Worm (Caenorhabditis elegans) whole organism, L4 larva: ENCODE data around the gene Y82E9BR.22.

Experiments
- F10B5.3 ChIP-seq: sonication (generic microtip); optimal IDR thresholded peaks from 2 replicates; lab custom pipeline; 2016; ENCODE audit warnings: mild to moderate bottlenecking, missing genetic modification characterization, missing compliant biosample characterization
- F26F4.8 ChIP-seq: fragments of 200-800 bp; sonication (Bioruptor generic); conservative IDR thresholded peaks from 2 replicates; pipeline ENCODE4 v1.3.6; 2022; ENCODE audit warnings: missing genetic modification characterization, missing compliant biosample characterization
- F37D6.2 ChIP-seq: sonication (generic microtip); optimal IDR thresholded peaks from 2 replicates; lab custom pipeline; 2016; ENCODE audit warnings: mild to moderate bottlenecking, missing genetic modification characterization, missing compliant biosample characterization
- T26A8.4 ChIP-seq: fragments of 200-800 bp; sonication (Bioruptor generic); IDR thresholded peaks from 2 replicates; pipeline ENCODE4 v1.3.6; 2022; ENCODE audit warnings: missing genetic modification characterization, missing compliant biosample characterization
- Y48G9A.11 ChIP-seq: fragments of 200-800 bp; sonication (Bioruptor generic); IDR thresholded peaks from 2 replicates; pipeline ENCODE4 v1.3.6; 2022; ENCODE audit warnings: missing genetic modification reagents, missing genetic modification characterization, missing compliant biosample characterization
- ZK546.5 ChIP-seq, 2 experiments: sonication (generic microtip); optimal IDR thresholded peaks; 2 replicates each; lab custom pipeline; 2017; ENCODE audit warnings: missing biosample characterization in 2 of 2, missing genetic modification characterization in 2 of 2
- aha-1 ChIP-seq: fragments of 150-350 bp; peaks from one replicate; lab custom pipeline; 2014; ENCODE audit warnings: missing biosample characterization, missing genetic modification characterization
- ama-1 ChIP-seq: fragments of 150-350 bp; optimal IDR thresholded peaks from 2 replicates; lab custom pipeline; 2014; ENCODE audit warnings: inconsistent platforms, mixed read lengths
- ceh-20 ChIP-seq: fragments of 200-800 bp; sonication (Bioruptor generic); IDR thresholded peaks from 2 replicates; pipeline ENCODE4 v1.3.6; 2022; ENCODE audit warnings: missing genetic modification reagents, missing genetic modification characterization, missing compliant biosample characterization
- ceh-28 ChIP-seq: fragments of 150-350 bp; optimal IDR thresholded peaks from 2 replicates; lab custom pipeline; 2014; ENCODE audit warnings: missing biosample characterization, missing genetic modification reagents, missing genetic modification characterization
- ceh-32 ChIP-seq: sonication (generic microtip); optimal IDR thresholded peaks from 2 replicates; lab custom pipeline; 2016; ENCODE audit warnings: mild to moderate bottlenecking, missing genetic modification characterization, missing compliant biosample characterization; ENCODE audit not compliant: poor library complexity
- ces-1 ChIP-seq: fragments of 150-350 bp; sonication (generic microtip); optimal IDR thresholded peaks from 4 replicates; lab custom pipeline; 2014; ENCODE audit warnings: missing biosample characterization, missing genetic modification reagents, missing genetic modification characterization
- cey-2 ChIP-seq: sonication (generic microtip); optimal IDR thresholded peaks from 3 replicates; lab custom pipeline; 2017; ENCODE audit warnings: missing genetic modification characterization, mild to moderate bottlenecking, missing compliant biosample characterization, antibody characterized with exemption, borderline replicate concordance; ENCODE audit not compliant: insufficient read depth
- daf-12 ChIP-seq: fragments of 150-350 bp; optimal IDR thresholded peaks from 2 replicates; lab custom pipeline; 2014; ENCODE audit warnings: missing biosample characterization, missing genetic modification reagents, missing genetic modification characterization
- dmd-6 ChIP-seq: fragments of 200-800 bp; sonication (Bioruptor generic); IDR thresholded peaks from 2 replicates; pipeline ENCODE4 v1.3.6; 2022; ENCODE audit warnings: missing genetic modification reagents, missing genetic modification characterization, missing compliant biosample characterization
- dmd-9 ChIP-seq: fragments of 200-800 bp; sonication (Bioruptor generic); IDR thresholded peaks from 2 replicates; pipeline ENCODE4 v1.3.6; 2022; ENCODE audit warnings: missing genetic modification reagents, missing genetic modification characterization, missing compliant biosample characterization
- dpl-1 ChIP-seq: fragments of 150-350 bp; optimal IDR thresholded peaks from 2 replicates; lab custom pipeline; 2014; ENCODE audit warnings: missing biosample characterization, missing genetic modification reagents, missing genetic modification characterization
- fkh-10 ChIP-seq: fragments of 150-350 bp; optimal IDR thresholded peaks from 2 replicates; lab custom pipeline; 2014; ENCODE audit warnings: missing biosample characterization, missing genetic modification reagents, missing genetic modification characterization
- lim-7 ChIP-seq: fragments of 200-800 bp; sonication (Bioruptor generic); IDR thresholded peaks from 2 replicates; pipeline ENCODE4 v1.3.6; 2022; ENCODE audit warnings: missing genetic modification characterization, missing compliant biosample characterization
- lin-1 ChIP-seq: fragments of 200-800 bp; sonication (Bioruptor generic); IDR thresholded peaks from 2 replicates; pipeline ENCODE4 v1.3.6; 2022; ENCODE audit warnings: missing genetic modification reagents, missing genetic modification characterization, missing compliant biosample characterization
- lin-29 ChIP-seq: fragments of 200-800 bp; sonication (Bioruptor generic); IDR thresholded peaks from 2 replicates; pipeline ENCODE4 v1.3.6; 2022; ENCODE audit warnings: missing genetic modification reagents, missing genetic modification characterization, missing compliant biosample characterization
- madf-5 ChIP-seq, 2 experiments: fragments of 200-800 bp; sonication (Bioruptor generic); IDR thresholded peaks; 2 replicates each; pipeline ENCODE4 v1.3.6; 2022; ENCODE audit warnings: missing compliant biosample characterization in 2 of 2, missing genetic modification characterization in 2 of 2
- madf-9 ChIP-seq: fragments of 200-800 bp; sonication (Bioruptor generic); conservative IDR thresholded peaks from 2 replicates; pipeline ENCODE4 v1.3.6; 2022; ENCODE audit warnings: missing genetic modification reagents, missing genetic modification characterization, missing compliant biosample characterization
- mxl-2 ChIP-seq: fragments of 200-800 bp; sonication (Bioruptor generic); conservative IDR thresholded peaks from 2 replicates; pipeline ENCODE4 v1.3.6; 2022; ENCODE audit warnings: missing genetic modification reagents, missing genetic modification characterization, missing compliant biosample characterization
- nhr-102 ChIP-seq: sonication (generic microtip); optimal IDR thresholded peaks from 2 replicates; lab custom pipeline; 2016; ENCODE audit warnings: mild to moderate bottlenecking, missing genetic modification characterization, moderate library complexity, missing compliant biosample characterization
- nhr-76 ChIP-seq: fragments of 150-350 bp; optimal IDR thresholded peaks from 2 replicates; lab custom pipeline; 2014; ENCODE audit warnings: missing biosample characterization, missing genetic modification characterization
- pha-4 ChIP-seq, 2 experiments: fragments of 150-350 bp in 1 of 2; fragments of 200-800 bp in 1 of 2; sonication (Bioruptor generic) in 1 of 2; IDR thresholded peaks in 1 of 2; optimal IDR thresholded peaks in 1 of 2; 2 replicates each; pipeline versions ENCODE4 v1.3.6 to Lab custom; 2014 to 2022; ENCODE audit warnings: missing genetic modification characterization in 2 of 2, missing genetic modification reagents in 2 of 2, missing biosample characterization in 1 of 2, missing compliant biosample characterization in 1 of 2
- php-3 ChIP-seq: fragments of 200-800 bp; sonication (Bioruptor generic); IDR thresholded peaks from 2 replicates; pipeline ENCODE4 v1.3.6; 2022; ENCODE audit warnings: missing genetic modification reagents, missing genetic modification characterization, missing compliant biosample characterization
- saeg-2 ChIP-seq: fragments of 200-800 bp; sonication (Bioruptor generic); IDR thresholded peaks from 2 replicates; pipeline ENCODE4 v1.3.6; 2022; ENCODE audit warnings: missing genetic modification reagents, missing genetic modification characterization, missing compliant biosample characterization
- set-16 ChIP-seq: fragments of 200-800 bp; sonication (Bioruptor generic); IDR thresholded peaks from 2 replicates; pipeline ENCODE4 v1.3.6; 2022; ENCODE audit warnings: missing genetic modification reagents, missing genetic modification characterization, missing compliant biosample characterization
- skn-1 ChIP-seq: fragments of 150-350 bp; optimal IDR thresholded peaks from 2 replicates; lab custom pipeline; 2014; ENCODE audit warnings: missing biosample characterization, missing genetic modification characterization
- snpc-4 ChIP-seq: fragments of 150-350 bp; optimal IDR thresholded peaks from 2 replicates; lab custom pipeline; 2014; ENCODE audit warnings: missing biosample characterization, missing genetic modification characterization
- tag-97 ChIP-seq: fragments of 200-800 bp; sonication (Bioruptor generic); IDR thresholded peaks from 2 replicates; pipeline ENCODE4 v1.3.6; 2022; ENCODE audit warnings: missing genetic modification characterization, missing compliant biosample characterization
- tra-1 ChIP-seq: fragments of 200-800 bp; sonication (Bioruptor generic); IDR thresholded peaks from 2 replicates; pipeline ENCODE4 v1.3.6; 2022; ENCODE audit warnings: missing genetic modification reagents, missing genetic modification characterization, missing compliant biosample characterization
- unc-130 ChIP-seq: sonication (generic microtip); optimal IDR thresholded peaks from 2 replicates; lab custom pipeline; 2016; ENCODE audit warnings: missing genetic modification reagents, missing genetic modification characterization, missing compliant biosample characterization
- vab-7 ChIP-seq: fragments of 200-800 bp; sonication (Bioruptor generic); IDR thresholded peaks from 2 replicates; pipeline ENCODE4 v1.3.6; 2022; ENCODE audit warnings: missing genetic modification reagents, missing genetic modification characterization, missing compliant biosample characterization
- zip-11 ChIP-seq: fragments of 200-800 bp; sonication (Bioruptor generic); IDR thresholded peaks from 2 replicates; pipeline ENCODE4 v1.3.6; 2022; ENCODE audit warnings: missing genetic modification characterization, missing compliant biosample characterization
- zip-2 ChIP-seq: fragments of 150-350 bp; optimal IDR thresholded peaks from 2 replicates; lab custom pipeline; 2014; ENCODE audit warnings: missing biosample characterization, missing genetic modification characterization

Y82E9BR.22 gene

ce11 chrIII:1409139-1409538, at the start of gene Y82E9BR.22:
Gene Y82E9BR.22 (minus strand): TSS chrIII:1409239.
- TF ChIP-seq F10B5.3 (no peak), F26F4.8 (GFP tag; lab: Robert Waterston, UW) (no peak)

DNA sequence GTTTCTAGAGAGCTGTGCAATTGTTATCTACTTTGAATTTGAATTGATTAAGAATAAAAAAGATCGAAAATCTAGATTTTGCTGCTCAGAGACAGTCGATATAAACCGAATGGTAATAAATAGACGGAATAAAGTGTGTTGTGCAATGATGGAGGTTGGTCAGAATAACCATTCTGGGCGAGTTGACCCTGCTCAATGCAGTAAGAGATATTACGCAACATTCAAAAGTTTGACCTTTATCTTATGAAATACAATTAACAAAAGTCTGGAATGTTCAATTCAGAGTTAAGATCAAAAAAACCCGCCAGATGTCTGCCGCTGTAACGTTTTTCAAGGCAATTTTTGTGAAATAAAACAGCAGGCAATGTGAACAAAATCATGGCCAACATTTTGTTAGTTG, 47.8 kb upstream of the Y82E9BR.22 start:
- no peak for TF ChIP-seq cey-2 (tag; lab: Kevin White, UChicago)
- TF ChIP-seq snpc-4 (tag; lab: Kevin White, UChicago): no peak
- TF ChIP-seq unc-130 (GFP tag; lab: Kevin White, UChicago): no peak
- no peak for TF ChIP-seq skn-1 (tag; lab: Kevin White, UChicago)
- TF ChIP-seq daf-12 (tag; lab: Kevin White, UChicago): no peak
- TF ChIP-seq ceh-20: no peak
- no peak for TF ChIP-seq pha-4 (GFP tag; IDR thresholded peaks at IDR 0.05; lab: Robert Waterston, UW)
- TF ChIP-seq pha-4 (tag; optimal IDR thresholded peaks at IDR 0.05; lab: Kevin White, UChicago): no peak
- TF ChIP-seq dmd-9 (GFP tag; lab: Robert Waterston, UW): no peak
- TF ChIP-seq fkh-10 (GFP tag; lab: Kevin White, UChicago): no peak
- no peak for TF ChIP-seq set-16 (GFP tag; lab: Robert Waterston, UW)
- TF ChIP-seq dmd-6 (GFP tag; lab: Robert Waterston, UW): no peak
- no peak for TF ChIP-seq T26A8.4 (GFP tag; lab: Robert Waterston, UW)
- no peak for TF ChIP-seq ama-1 (lab: Kevin White, UChicago)

DNA sequence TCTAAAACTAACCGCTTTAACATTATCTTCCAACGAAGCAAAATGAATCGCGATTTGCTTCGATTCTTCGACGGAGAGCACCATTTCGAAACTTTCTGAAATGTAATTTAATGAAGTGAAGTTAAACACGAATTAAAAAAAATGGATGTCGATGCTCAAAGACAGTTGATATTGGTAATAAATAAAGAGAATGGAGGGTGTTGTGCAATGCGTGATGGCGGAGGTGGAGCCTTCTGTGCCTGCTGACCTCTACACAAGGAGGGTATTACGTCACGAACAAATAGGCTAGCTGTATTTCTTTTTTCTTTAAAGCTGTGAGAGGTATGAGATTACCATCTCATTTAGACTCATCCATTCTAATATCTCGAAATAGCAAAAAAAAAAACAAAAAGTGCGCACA, 46.6 kb upstream of the Y82E9BR.22 start, which contains the start of gene Y82E9BR.17:
Gene Y82E9BR.17, minus strand, starts transcription at position 101 of the 400 bp plus-strand sequence.
- TF ChIP-seq tra-1 (no peak), F37D6.2 (tag; lab: Kevin White, UChicago) (no peak), nhr-76 (tag; lab: Kevin White, UChicago) (no peak), lin-1 (GFP tag; lab: Robert Waterston, UW) (no peak), madf-5 (GFP tag; IDR thresholded peaks at IDR 0.05; lab: Robert Waterston, UW) (no peak), skn-1 (tag; lab: Kevin White, UChicago) (no peak), ceh-20 (no peak), mxl-2 (GFP tag; lab: Robert Waterston, UW) (no peak), saeg-2 (no peak), tag-97 (GFP tag; lab: Robert Waterston, UW) (no peak), vab-7 (no peak), lin-29 (GFP tag; lab: Robert Waterston, UW) (no peak), cey-2 (tag; lab: Kevin White, UChicago) (no peak), zip-2 (no peak), lim-7 (GFP tag; lab: Robert Waterston, UW) (no peak), nhr-102 (tag; lab: Kevin White, UChicago) (no peak), ceh-28 (tag; lab: Kevin White, UChicago) (no peak), ceh-32 (tag; lab: Kevin White, UChicago) (no peak), unc-130 (GFP tag; lab: Kevin White, UChicago) (no peak), ZK546.5 (tag; optimal IDR thresholded peaks at IDR 0.05; lab: Kevin White, UChicago) (no peak)

DNA sequence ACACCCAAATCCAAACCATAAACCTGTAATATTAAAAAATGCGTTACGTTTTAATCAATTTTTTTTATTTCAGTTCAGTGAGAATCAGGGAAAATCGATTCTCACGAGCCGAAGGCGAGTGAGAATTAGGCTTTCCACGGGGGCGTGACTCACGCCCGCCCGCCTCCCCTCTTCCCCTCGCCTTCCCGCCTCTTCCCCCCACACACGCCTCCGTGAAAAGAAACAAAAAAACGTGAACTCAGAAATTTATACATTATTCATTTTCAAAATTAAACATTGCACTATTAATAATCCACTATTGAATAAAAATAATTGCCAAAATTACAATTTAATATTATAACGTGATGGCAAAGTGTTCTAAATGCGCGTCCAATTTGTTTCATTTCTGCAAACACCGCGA, 37.7 kb upstream of the Y82E9BR.22 start:
- TF ChIP-seq aha-1 (tag; lab: Kevin White, UChicago) (no peak), dmd-9 (GFP tag; lab: Robert Waterston, UW) (no peak), madf-9 (no peak), php-3 (GFP tag; lab: Robert Waterston, UW) (no peak), madf-5 (GFP tag; IDR thresholded peaks at IDR 0.05; lab: Robert Waterston, UW) (no peak), lin-29 (GFP tag; lab: Robert Waterston, UW) (no peak), nhr-76 (tag; lab: Kevin White, UChicago) (no peak), dmd-6 (GFP tag; lab: Robert Waterston, UW) (no peak), dpl-1 (GFP tag; lab: Kevin White, UChicago) (no peak), ces-1 (no peak), Y48G9A.11 (GFP tag; lab: Robert Waterston, UW) (no peak), zip-11 (GFP tag; lab: Robert Waterston, UW) (no peak)
